Fruit fly (Drosophila melanogaster) whole organism, embryonic: ENCODE results near the gene mora.

Experiments
- Aef1 ChIP-seq: fragments of 200-800 bp; sonication (Bioruptor generic); IDR thresholded peaks from 3 replicates; pipeline ENCODE4 v1.3.6; 2022; ENCODE audit warnings: missing biosample characterization, missing genetic modification characterization
- CG1233 ChIP-seq: fragments of 200-800 bp; sonication (Bioruptor generic); optimal IDR thresholded peaks from 4 replicates; lab custom pipeline; 2018; ENCODE audit warnings: missing biosample characterization, mild to moderate bottlenecking, missing genetic modification characterization
- CG13296 ChIP-seq: fragments of 200-800 bp; sonication (Bioruptor generic); optimal IDR thresholded peaks from 3 replicates; lab custom pipeline; 2018; ENCODE audit warnings: missing biosample characterization, mild to moderate bottlenecking, missing genetic modification characterization
- CG14050 ChIP-seq: fragments of 200-800 bp; sonication (Bioruptor generic); IDR thresholded peaks from 3 replicates; pipeline ENCODE4 v1.3.6; 2022; ENCODE audit warnings: missing biosample characterization, missing genetic modification characterization
- CG14441 ChIP-seq: fragments of 200-800 bp; sonication (Bioruptor generic); IDR thresholded peaks from 2 replicates; pipeline ENCODE4 v1.3.6; 2022; ENCODE audit warnings: missing biosample characterization, missing genetic modification characterization
- CG17385 ChIP-seq: fragments of 200-800 bp; sonication (Bioruptor generic); optimal IDR thresholded peaks from 3 replicates; lab custom pipeline; 2018; ENCODE audit warnings: missing biosample characterization, mild to moderate bottlenecking, missing genetic modification characterization
- CG2120 ChIP-seq: fragments of 200-800 bp; sonication (Bioruptor generic); optimal IDR thresholded peaks from 3 replicates; lab custom pipeline; 2016; ENCODE audit warnings: missing biosample characterization, missing genetic modification characterization
- CG32772 ChIP-seq: fragments of 200-800 bp; sonication (Bioruptor generic); IDR thresholded peaks from 2 replicates; pipeline ENCODE4 v1.3.6; 2022; ENCODE audit warnings: missing biosample characterization, missing genetic modification characterization
- CG5953 ChIP-seq: fragments of 200-800 bp; sonication (Bioruptor generic); IDR thresholded peaks from 2 replicates; pipeline ENCODE4 v1.3.6; 2022; ENCODE audit warnings: missing biosample characterization, missing genetic modification characterization
- CG6689 ChIP-seq: fragments of 200-800 bp; sonication (Bioruptor generic); IDR thresholded peaks from 2 replicates; pipeline ENCODE4 v1.3.6; 2022; ENCODE audit warnings: missing biosample characterization, missing genetic modification characterization
- CG7745 ChIP-seq: fragments of 200-800 bp; sonication (Bioruptor generic); optimal IDR thresholded peaks from 2 replicates; lab custom pipeline; 2018; ENCODE audit warnings: missing biosample characterization, mild to moderate bottlenecking, missing genetic modification characterization, moderate library complexity
- CG8924 ChIP-seq: fragments of 200-800 bp; optimal IDR thresholded peaks from 3 replicates; lab custom pipeline; 2019; ENCODE audit warnings: missing biosample characterization, mild to moderate bottlenecking, missing genetic modification characterization, moderate library complexity
- Camta ChIP-seq: fragments of 200-800 bp; sonication (Bioruptor generic); optimal IDR thresholded peaks from 2 replicates; lab custom pipeline; 2016; ENCODE audit warnings: missing biosample characterization, missing genetic modification characterization
- CrebB ChIP-seq: fragments of 200-800 bp; sonication (Bioruptor generic); optimal IDR thresholded peaks from 3 replicates; lab custom pipeline; 2018; ENCODE audit warnings: missing biosample characterization, mild to moderate bottlenecking, missing genetic modification characterization
- Doc2 ChIP-seq: fragments of 200-800 bp; sonication (Bioruptor generic); IDR thresholded peaks from 2 replicates; pipeline ENCODE4 v1.3.6; 2022; ENCODE audit warnings: missing biosample characterization, missing genetic modification characterization
- Hand ChIP-seq: fragments of 200-800 bp; sonication (Bioruptor generic); optimal IDR thresholded peaks from 2 replicates; lab custom pipeline; 2017; ENCODE audit warnings: mild to moderate bottlenecking, missing biosample characterization, missing genetic modification reagents, missing genetic modification characterization
- Mad ChIP-seq: fragments of 200-800 bp; sonication (Bioruptor generic); optimal IDR thresholded peaks from 2 replicates; lab custom pipeline; 2016; ENCODE audit warnings: missing biosample characterization, missing genetic modification characterization
- Max ChIP-seq: fragments of 200-800 bp; sonication (Bioruptor generic); optimal IDR thresholded peaks from 2 replicates; lab custom pipeline; 2016; ENCODE audit warnings: missing biosample characterization, mild to moderate bottlenecking, missing genetic modification characterization
- Opbp ChIP-seq: fragments of 200-800 bp; sonication (Bioruptor generic); IDR thresholded peaks from 3 replicates; pipeline ENCODE4 v1.3.6; 2022; ENCODE audit warnings: missing biosample characterization, missing genetic modification characterization; ENCODE audit not compliant: partially characterized antibody
- Six4 ChIP-seq: fragments of 200-800 bp; sonication (Bioruptor generic); optimal IDR thresholded peaks from 2 replicates; lab custom pipeline; 2016; ENCODE audit warnings: missing biosample characterization, missing genetic modification characterization
- Spps ChIP-seq: fragments of 200-800 bp; sonication (Bioruptor generic); optimal IDR thresholded peaks from 2 replicates; lab custom pipeline; 2018; ENCODE audit warnings: missing biosample characterization, mild to moderate bottlenecking, missing genetic modification characterization
- Sry-δ ChIP-seq: fragments of 200-800 bp; sonication (Bioruptor generic); optimal IDR thresholded peaks from 2 replicates; lab custom pipeline; 2016; ENCODE audit warnings: missing biosample characterization, missing genetic modification characterization
- Trl ChIP-seq, 3 experiments: fragments of >200 bp in 2 of 3; fragments of 200-800 bp in 1 of 3; sonication (Bioruptor generic) in 1 of 3; optimal IDR thresholded peaks; 2 replicates in 1 of 3; 3 replicates in 2 of 3; lab custom pipeline; 2016 to 2017; ENCODE audit warnings: missing biosample characterization in 1 of 3, missing genetic modification characterization in 1 of 3
- aop ChIP-seq: fragments of 200-800 bp; sonication (Bioruptor generic); IDR thresholded peaks from 2 replicates; pipeline ENCODE4 v1.3.6; 2022; ENCODE audit warnings: missing biosample characterization, missing genetic modification characterization
- bcd ChIP-seq: fragments of 200-800 bp; sonication (Bioruptor generic); optimal IDR thresholded peaks from 2 replicates; lab custom pipeline; 2017; ENCODE audit warnings: missing biosample characterization, mild to moderate bottlenecking, missing genetic modification characterization
- cg ChIP-seq: fragments of 200-800 bp; sonication (Bioruptor generic); optimal IDR thresholded peaks from 3 replicates; lab custom pipeline; 2019; ENCODE audit warnings: missing biosample characterization, mild to moderate bottlenecking, missing genetic modification characterization, moderate library complexity
- chinmo ChIP-seq: fragments of 200-800 bp; sonication (Bioruptor generic); IDR thresholded peaks from 4 replicates; pipeline ENCODE4 v1.3.6; 2022; ENCODE audit warnings: missing biosample characterization, missing genetic modification characterization; ENCODE audit not compliant: partially characterized antibody
- chn ChIP-seq: fragments of 200-800 bp; sonication (Bioruptor generic); optimal IDR thresholded peaks from 2 replicates; lab custom pipeline; 2016; ENCODE audit warnings: missing biosample characterization, missing genetic modification characterization
- dm ChIP-seq: fragments of 200-800 bp; sonication (Bioruptor generic); optimal IDR thresholded peaks from 3 replicates; lab custom pipeline; 2016; ENCODE audit warnings: missing biosample characterization, missing genetic modification characterization
- exex ChIP-seq: fragments of 200-800 bp; sonication (Bioruptor generic); optimal IDR thresholded peaks from 4 replicates; lab custom pipeline; 2018; ENCODE audit warnings: missing biosample characterization, mild to moderate bottlenecking, missing genetic modification characterization, moderate library complexity
- hbn ChIP-seq: fragments of 200-800 bp; sonication (Bioruptor generic); IDR thresholded peaks from 2 replicates; pipeline ENCODE4 v1.3.6; 2022; ENCODE audit warnings: missing biosample characterization, missing genetic modification characterization; ENCODE audit not compliant: partially characterized antibody
- insv ChIP-seq, 2 experiments: fragments of 200-800 bp; sonication (Bioruptor generic); optimal IDR thresholded peaks; 3 replicates each; lab custom pipeline; 2016 to 2018; ENCODE audit warnings: missing biosample characterization in 2 of 2, missing genetic modification characterization in 2 of 2
- luna ChIP-seq: fragments of 200-800 bp; sonication (Bioruptor generic); optimal IDR thresholded peaks from 2 replicates; lab custom pipeline; 2016; ENCODE audit warnings: missing biosample characterization, missing genetic modification characterization
- mirr ChIP-seq: fragments of 200-800 bp; sonication (Bioruptor generic); optimal IDR thresholded peaks from 3 replicates; lab custom pipeline; 2018; ENCODE audit warnings: missing biosample characterization, mild to moderate bottlenecking, missing genetic modification characterization
- nmo ChIP-seq: fragments of 200-800 bp; sonication (Bioruptor generic); optimal IDR thresholded peaks from 2 replicates; lab custom pipeline; 2018; ENCODE audit warnings: missing biosample characterization, mild to moderate bottlenecking, missing genetic modification characterization, moderate library complexity
- oc ChIP-seq: fragments of 200-800 bp; sonication (Bioruptor generic); optimal IDR thresholded peaks from 2 replicates; lab custom pipeline; 2018; ENCODE audit warnings: missing biosample characterization, mild to moderate bottlenecking, missing genetic modification characterization, moderate library complexity
- pan ChIP-seq, 4 experiments: fragments of >200 bp in 3 of 4; fragments of 200-800 bp in 1 of 4; sonication (Bioruptor generic) in 1 of 4; optimal IDR thresholded peaks in 3 of 4; IDR thresholded peaks in 1 of 4; 2 replicates each; pipeline versions ENCODE4 v1.3.6 to Lab custom; 2017 to 2022; ENCODE audit warnings: missing biosample characterization in 2 of 4, missing genetic modification characterization in 2 of 4, mixed read lengths in 1 of 4
- pho ChIP-seq: fragments of 200-800 bp; sonication (Bioruptor generic); optimal IDR thresholded peaks from 2 replicates; lab custom pipeline; 2016; ENCODE audit warnings: missing biosample characterization, missing genetic modification characterization
- pita ChIP-seq: fragments of 200-800 bp; sonication (Bioruptor generic); optimal IDR thresholded peaks from 2 replicates; lab custom pipeline; 2017; ENCODE audit warnings: missing biosample characterization, mild to moderate bottlenecking, missing genetic modification characterization
- prd ChIP-seq, 3 experiments: fragments of >200 bp in 2 of 3; fragments of 200-800 bp in 1 of 3; sonication (Bioruptor generic) in 1 of 3; optimal IDR thresholded peaks in 2 of 3; IDR thresholded peaks in 1 of 3; 2 replicates in 2 of 3; 3 replicates in 1 of 3; pipeline versions ENCODE4 v1.3.6 to Lab custom; 2017 to 2022; ENCODE audit warnings: missing biosample characterization in 1 of 3, missing genetic modification characterization in 1 of 3
- psq ChIP-seq: fragments of 200-800 bp; sonication (Bioruptor generic); optimal IDR thresholded peaks from 2 replicates; lab custom pipeline; 2017; ENCODE audit warnings: missing biosample characterization, missing genetic modification characterization
- repo ChIP-seq: fragments of 200-800 bp; sonication (Bioruptor generic); optimal IDR thresholded peaks from 2 replicates; lab custom pipeline; 2016; ENCODE audit warnings: missing biosample characterization, missing genetic modification characterization
- sd ChIP-seq: fragments of 200-800 bp; sonication (Bioruptor generic); optimal IDR thresholded peaks from 3 replicates; lab custom pipeline; 2018; ENCODE audit warnings: missing biosample characterization, mild to moderate bottlenecking, missing genetic modification characterization, moderate library complexity
- sens ChIP-seq: fragments of 200-800 bp; sonication (Bioruptor generic); peaks from one replicate; lab custom pipeline; 2016; ENCODE audit warnings: missing biosample characterization, missing genetic modification characterization
- slp2 ChIP-seq: fragments of 200-800 bp; sonication (Bioruptor generic); optimal IDR thresholded peaks from 2 replicates; lab custom pipeline; 2016; ENCODE audit warnings: missing biosample characterization, missing genetic modification characterization
- so ChIP-seq: fragments of 200-800 bp; sonication (Bioruptor generic); IDR thresholded peaks from 3 replicates; pipeline ENCODE4 v1.3.6; 2022; ENCODE audit warnings: missing biosample characterization, missing genetic modification characterization
- vnd ChIP-seq: fragments of 200-800 bp; sonication (Bioruptor generic); IDR thresholded peaks from 3 replicates; pipeline ENCODE4 v1.3.6; 2022; ENCODE audit warnings: missing biosample characterization, missing genetic modification characterization; ENCODE audit not compliant: partially characterized antibody

The mora gene

dm6 chr3R:24233366-24234161 is 47.4 kb downstream of the mora start (continued):
- no peak for TF ChIP-seq Hand (GFP tag; lab: Kevin White, UChicago)
- TF ChIP-seq CG5953 (GFP tag; lab: Robert Waterston, UW), result peak; percentile 34; the same call in 1 of the 2 replicates
- TF ChIP-seq cg, result peak; percentile 78
- no peak for TF ChIP-seq luna (GFP tag; lab: Kevin White, UChicago)
- 0 out of 2 replicates have a peak, but pooled peaks have one; percentile 42 for TF ChIP-seq CG6689 (GFP tag; lab: Robert Waterston, UW)
- peak; percentile 13 for TF ChIP-seq Sry-δ
- no peak for TF ChIP-seq Camta (GFP tag; lab: Kevin White, UChicago)
- TF ChIP-seq CG32772 (GFP tag; lab: Robert Waterston, UW), result peak; percentile 38; the same call in 1 of the 2 replicates
- TF ChIP-seq Aef1 (GFP tag; lab: Robert Waterston, UW), result no peak
- TF ChIP-seq dm, result peak; percentile 67
- TF ChIP-seq chinmo (GFP tag; lab: Robert Waterston, UW), result 0 out of 4 replicates have a peak, but pooled peaks have one; percentile 28
- TF ChIP-seq Spps (tag; lab: Kevin White, UChicago), result no peak
- TF ChIP-seq pho (GFP tag; lab: Kevin White, UChicago), result peak; percentile 20
- TF ChIP-seq Six4 (GFP tag; lab: Kevin White, UChicago), result no peak
- no peak for TF ChIP-seq CG13296 (GFP tag; lab: Kevin White, UChicago)
- TF ChIP-seq chn (GFP tag; lab: Kevin White, UChicago), result no peak
- TF ChIP-seq CG17385, result peak; percentile 94
- TF ChIP-seq prd (optimal IDR thresholded peaks at IDR 0.05; lab: Kevin White, UChicago), result no peak
- 0 out of 3 replicates have a peak, but pooled peaks have one; percentile 12 for TF ChIP-seq prd (GFP tag; IDR thresholded peaks at IDR 0.05; lab: Robert Waterston, UW)
- TF ChIP-seq aop, result 0 out of 2 replicates have a peak, but pooled peaks have one; percentile 6
- TF ChIP-seq exex (tag; lab: Kevin White, UChicago), result peak; percentile 56
- TF ChIP-seq CG2120 (GFP tag; lab: Kevin White, UChicago), result no peak
- no peak for TF ChIP-seq pan (optimal IDR thresholded peaks at IDR 0.05; lab: Kevin White, UChicago)
- no peak for TF ChIP-seq pan (GFP tag; optimal IDR thresholded peaks at IDR 0.05 in 1 of 2, IDR thresholded peaks at IDR 0.05 in 1 of 2)
- TF ChIP-seq psq, result peak; percentile 47
- peak; percentile 85 for TF ChIP-seq sens (GFP tag; lab: Kevin White, UChicago)
- no peak for TF ChIP-seq vnd
- TF ChIP-seq insv (GFP tag; optimal IDR thresholded peaks at IDR 0.05; lab: Kevin White, UChicago), result no peak
- peak; percentile 22 for TF ChIP-seq CG8924 (tag; lab: Kevin White, UChicago)
- TF ChIP-seq Opbp (GFP tag; lab: Robert Waterston, UW), result 0 out of 3 replicates have a peak, but pooled peaks have one; percentile 27
- peak; percentile 32 for TF ChIP-seq mirr (GFP tag; lab: Kevin White, UChicago)
- peak; percentile 24 for TF ChIP-seq repo
- TF ChIP-seq Trl (optimal IDR thresholded peaks at IDR 0.05; lab: Kevin White, UChicago), result peak in 1 of 2 experiments; percentile 26
- TF ChIP-seq Trl (GFP tag; optimal IDR thresholded peaks at IDR 0.05; lab: Kevin White, UChicago), result no peak
- TF ChIP-seq bcd (GFP tag; lab: Kevin White, UChicago), result no peak
- TF ChIP-seq slp2 (GFP tag; lab: Kevin White, UChicago), result peak; percentile 8
- TF ChIP-seq so, result no peak
- no peak for TF ChIP-seq Doc2 (GFP tag; lab: Robert Waterston, UW)
- TF ChIP-seq sd (tag; lab: Kevin White, UChicago), result peak; percentile 64
- no peak for TF ChIP-seq CrebB
- TF ChIP-seq CG14050 (GFP tag; lab: Robert Waterston, UW), result no peak
- peak; percentile 44 for TF ChIP-seq nmo
- TF ChIP-seq CG1233 (GFP tag; lab: Kevin White, UChicago), result no peak
- no peak for TF ChIP-seq CG7745 (tag; lab: Kevin White, UChicago)
- no peak for TF ChIP-seq CG14441 (GFP tag; lab: Robert Waterston, UW)
- no peak for TF ChIP-seq Mad (GFP tag; lab: Kevin White, UChicago)
- TF ChIP-seq Max (GFP tag; lab: Kevin White, UChicago), result peak; percentile 15
- TF ChIP-seq pita (GFP tag; lab: Kevin White, UChicago), result no peak
- no peak for TF ChIP-seq oc
- no peak for TF ChIP-seq hbn
